Worm (Caenorhabditis elegans): ENCODE data around the gene spo-11.

The spo-11 gene

DNA sequence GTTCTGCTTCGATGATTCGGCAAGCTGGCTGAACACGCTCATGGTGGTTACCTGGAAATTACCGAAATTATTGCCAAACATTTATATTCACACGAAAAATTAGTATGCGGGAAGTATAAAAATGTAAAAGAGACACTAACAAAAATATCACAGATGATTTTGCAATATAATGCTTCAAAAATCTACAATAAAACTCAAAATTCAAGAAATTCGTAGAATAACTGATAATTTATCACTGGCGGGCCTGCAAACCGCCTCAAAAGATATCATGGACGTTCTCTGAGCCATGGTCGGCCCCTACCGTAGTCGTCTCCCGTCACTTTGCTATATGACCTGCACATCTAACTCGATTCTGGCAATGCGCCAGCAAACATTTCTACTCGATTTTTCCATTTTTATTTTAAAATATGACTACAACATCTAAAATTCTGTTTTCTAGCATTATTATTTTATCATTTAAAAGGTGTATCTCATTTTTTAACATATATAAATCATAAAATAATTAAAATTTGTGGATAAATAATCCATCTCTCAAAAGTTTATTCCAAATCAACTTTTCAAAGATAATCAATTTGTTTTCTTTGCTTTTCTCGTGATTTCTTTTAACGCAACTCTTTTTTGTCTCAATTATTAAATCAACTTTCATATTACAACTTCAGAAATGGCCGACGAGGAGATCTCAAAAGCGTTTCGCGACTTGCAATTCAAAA lies 24.9 kb upstream of the spo-11 start, which contains the start of the genes F01G4.6 and pfd-1:
Gene F01G4.6 (minus strand): TSS at position 51 of the 710 bp plus-strand sequence.
Gene pfd-1 (plus strand): TSS at position 660 of the 710 bp plus-strand sequence.
- TF ChIP-seq unc-62 (GFP tag; optimal IDR thresholded peaks at IDR 0.05) (no peak), ceh-16 (tag; optimal IDR thresholded peaks at IDR 0.05) (peak; percentile 31), F13H6.1 (tag; optimal IDR thresholded peaks at IDR 0.05) (peak; percentile 91), peb-1 (tag; optimal IDR thresholded peaks at IDR 0.05) (no peak), R02D3.7 (tag; optimal IDR thresholded peaks at IDR 0.05) (peak; percentile 53), unc-39 (tag; optimal IDR thresholded peaks at IDR 0.05) (no peak), aly-2 (tag; optimal IDR thresholded peaks at IDR 0.05) (no peak), nhr-23 (tag; optimal IDR thresholded peaks at IDR 0.05) (no peak), sem-4 (tag; optimal IDR thresholded peaks at IDR 0.05) (peak; percentile 92), lin-13 (GFP tag; optimal IDR thresholded peaks at IDR 0.05) (peak; percentile 96), skn-1 (tag; optimal IDR thresholded peaks at IDR 0.05) (peak; percentile 62), ama-1 (optimal IDR thresholded peaks at IDR 0.05) (peak; percentile 36), ztf-11 (tag; optimal IDR thresholded peaks at IDR 0.05) (no peak), fos-1 (tag; optimal IDR thresholded peaks at IDR 0.05) (peak; percentile 81), lin-11 (tag; optimal IDR thresholded peaks at IDR 0.05) (peak; percentile 95), nhr-129 (tag; optimal IDR thresholded peaks at IDR 0.05) (peak; percentile 91), mdl-1 (tag; optimal IDR thresholded peaks at IDR 0.05) (peak; percentile 50 to 65), nhr-77 (tag; optimal IDR thresholded peaks at IDR 0.05) (no peak), Y55F3AM.14 (GFP tag; optimal IDR thresholded peaks at IDR 0.05) (peak; percentile 76), dmd-4 (tag; optimal IDR thresholded peaks at IDR 0.05) (no peak), nhr-25 (tag; optimal IDR thresholded peaks at IDR 0.05) (peak; percentile 93), zag-1 (tag; optimal IDR thresholded peaks at IDR 0.05) (peak; percentile 98), ztf-1 (GFP tag; conservative IDR thresholded peaks at IDR 0.05) (no peak), elt-3 (tag; optimal IDR thresholded peaks at IDR 0.05) (no peak), elt-1 (tag; optimal IDR thresholded peaks at IDR 0.05) (no peak), gmeb-1 (tag; optimal IDR thresholded peaks at IDR 0.05) (peak; percentile 91), nhr-11 (tag; optimal IDR thresholded peaks at IDR 0.05) (no peak), ceh-82 (tag; optimal IDR thresholded peaks at IDR 0.05) (peak; percentile 80), snpc-4 (tag; optimal IDR thresholded peaks at IDR 0.05) (peak; percentile 72), nhr-12 (tag; optimal IDR thresholded peaks at IDR 0.05) (no peak), sma-3 (GFP tag; optimal IDR thresholded peaks at IDR 0.05) (peak; percentile 96), crh-2 (tag; optimal IDR thresholded peaks at IDR 0.05) (peak; percentile 97), unc-55 (GFP tag; optimal IDR thresholded peaks at IDR 0.05) (peak; percentile 98), nhr-10 (tag; optimal IDR thresholded peaks at IDR 0.05) (peak; percentile 69), nhr-21 (tag; optimal IDR thresholded peaks at IDR 0.05) (peak; percentile 92), ZK546.5 (tag; optimal IDR thresholded peaks at IDR 0.05) (peak; percentile 98), lsy-2 (tag; optimal IDR thresholded peaks at IDR 0.05) (peak; percentile 97 to 99), egl-27 (tag; optimal IDR thresholded peaks at IDR 0.05) (peak; percentile 86), lin-39 (tag; optimal IDR thresholded peaks at IDR 0.05) (no peak), blmp-1 (tag; optimal IDR thresholded peaks at IDR 0.05; ENCODE audit: insufficient read depth) (peak; percentile 76), nhr-237 (tag; optimal IDR thresholded peaks at IDR 0.05) (peak; percentile 49), ztf-4 (tag; optimal IDR thresholded peaks at IDR 0.05) (peak; percentile 94), sma-9 (GFP tag; optimal IDR thresholded peaks at IDR 0.05) (peak; percentile 95), sma-9 (tag; optimal IDR thresholded peaks at IDR 0.05) (no peak), mbf-1 (tag; optimal IDR thresholded peaks at IDR 0.05) (no peak), mab-5 (tag; optimal IDR thresholded peaks at IDR 0.05) (peak; percentile 73), C34F6.9 (tag; optimal IDR thresholded peaks at IDR 0.05) (peak; percentile 93), alr-1 (tag; optimal IDR thresholded peaks at IDR 0.05) (no peak), nhr-6 (tag; optimal IDR thresholded peaks at IDR 0.05) (peak; percentile 92)

All from whole organism, L2 larva.